ENCODE assay signal across 2 fruit fly cellular contexts in the genomic region with DNA sequence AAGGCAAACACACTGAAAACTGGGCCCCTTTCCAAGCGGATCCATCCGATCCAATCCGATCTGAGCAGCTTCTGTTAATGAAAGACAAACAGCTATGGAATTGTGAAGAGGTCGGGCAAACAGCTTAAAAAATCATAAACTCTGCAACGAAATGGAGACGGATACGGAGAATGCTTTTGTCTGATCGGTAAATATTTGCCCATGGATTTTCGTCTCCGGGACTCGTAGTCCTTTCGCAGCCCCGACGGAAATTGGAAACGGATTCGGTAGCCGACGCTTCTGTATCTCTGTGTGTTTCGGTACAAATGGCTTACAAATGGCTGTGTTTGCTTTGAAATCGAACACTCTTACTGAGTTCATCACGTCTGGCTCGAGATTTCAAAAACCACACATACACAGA.
TF ChIP-seq lines count a peak whose summit lies in the region.

No protein-coding gene starts in this region.

- TF ChIP-seq CTCF in whole organism, embryonic (GFP tag; optimal IDR thresholded peaks at IDR 0.05; lab: Kevin White, UChicago) = no peak

TF ChIP-seq in whole organism, embryonic, 481 proteins besides CTCF, POLR2A, EP300 and RAD21:
- no peak for TF ChIP-seq unc-4 (GFP tag; IDR thresholded peaks at IDR 0.05; lab: Robert Waterston, UW; ENCODE audit: partially characterized antibody)
- peak; percentile 39 for TF ChIP-seq CG15696 (tag; optimal IDR thresholded peaks at IDR 0.05; lab: Kevin White, UChicago)
- peak; percentile 23 for TF ChIP-seq kni (GFP tag; optimal IDR thresholded peaks at IDR 0.05; lab: Kevin White, UChicago)
- TF ChIP-seq zen (tag; optimal IDR thresholded peaks at IDR 0.05; lab: Kevin White, UChicago) = peak; percentile 6
- no peak for TF ChIP-seq wor (GFP tag; IDR thresholded peaks at IDR 0.05; lab: Robert Waterston, UW)
- peak; percentile 57 for TF ChIP-seq fd102C (GFP tag; optimal IDR thresholded peaks at IDR 0.05; lab: Kevin White, UChicago)
- TF ChIP-seq CG9727 (GFP tag; optimal IDR thresholded peaks at IDR 0.05; lab: Kevin White, UChicago) = peak; percentile 20
- peak in 1 of 2 experiments; percentile 85 for TF ChIP-seq tll (GFP tag; optimal IDR thresholded peaks at IDR 0.05; lab: Kevin White, UChicago)
- peak; percentile 36 for TF ChIP-seq ac (GFP tag; optimal IDR thresholded peaks at IDR 0.05; lab: Kevin White, UChicago)

TF ChIP-seq in whole organism, prepupa, 60 proteins besides CTCF, POLR2A, EP300 and RAD21:
- TF ChIP-seq svp (GFP tag; lab: Kevin White, UChicago) = no peak
- no peak for TF ChIP-seq Smox (GFP tag; optimal IDR thresholded peaks at IDR 0.05; lab: Kevin White, UChicago)
- peak; percentile 33 for TF ChIP-seq fkh (GFP tag; optimal IDR thresholded peaks at IDR 0.05; lab: Kevin White, UChicago)
- no peak for TF ChIP-seq CG3032 (tag; optimal IDR thresholded peaks at IDR 0.05; lab: Kevin White, UChicago)
